Fruit fly (Drosophila melanogaster): Measurements from ENCODE around the gene PAN3.

PAN3 gene

DNA sequence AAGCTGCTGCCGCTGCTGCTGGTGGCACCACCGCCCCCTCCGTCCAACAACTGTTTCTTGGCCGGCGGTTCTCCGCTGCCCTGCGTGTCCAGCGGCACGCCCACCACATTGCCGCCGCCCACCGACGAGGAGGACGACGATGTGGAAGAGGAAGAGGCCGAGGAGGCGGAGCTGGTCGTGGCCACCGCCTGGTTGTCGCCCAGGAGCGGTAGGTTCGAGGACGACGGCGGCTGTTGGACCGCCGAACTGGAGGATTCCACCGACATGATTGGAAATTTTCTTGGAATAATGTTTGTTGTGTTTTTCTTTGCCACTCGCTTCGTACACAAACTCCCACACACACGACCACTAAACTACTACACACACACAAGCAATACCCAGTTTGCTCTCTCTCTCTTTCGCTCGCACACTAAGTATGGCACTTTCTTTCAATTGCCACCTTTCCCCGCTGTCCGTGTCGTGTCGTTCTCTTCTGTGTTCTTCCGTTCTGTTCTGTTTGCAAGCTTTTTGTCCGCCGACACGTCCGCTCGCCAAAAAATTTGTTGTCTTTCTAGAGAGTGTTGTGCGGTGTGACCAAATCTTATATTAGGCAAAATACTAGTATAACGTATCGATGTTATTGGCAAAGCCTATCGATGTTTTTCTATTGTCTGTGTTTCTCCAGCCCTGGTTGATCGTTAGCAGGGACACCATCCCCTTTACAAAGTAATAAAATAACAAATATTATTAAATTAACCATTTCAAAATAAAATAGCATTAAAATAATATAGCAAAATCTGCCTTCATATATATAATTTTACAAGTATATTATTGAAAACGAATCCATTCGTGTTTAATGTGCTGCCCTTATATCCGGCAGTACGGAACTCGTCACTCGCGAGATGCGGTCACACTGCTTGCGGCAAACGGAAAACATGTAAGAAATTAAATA lies at the start of gene PAN3, which contains the start of gene CG32486:
TSS of gene PAN3 (plus strand) at position 860 of the 931 bp plus-strand sequence.
TSS of gene CG32486 (minus strand) at position 566 of the 931 bp plus-strand sequence.
- peak; percentile 83 for TF ChIP-seq CG17801 (GFP tag; optimal IDR thresholded peaks at IDR 0.05; ENCODE audit: partially characterized antibody)

DNA sequence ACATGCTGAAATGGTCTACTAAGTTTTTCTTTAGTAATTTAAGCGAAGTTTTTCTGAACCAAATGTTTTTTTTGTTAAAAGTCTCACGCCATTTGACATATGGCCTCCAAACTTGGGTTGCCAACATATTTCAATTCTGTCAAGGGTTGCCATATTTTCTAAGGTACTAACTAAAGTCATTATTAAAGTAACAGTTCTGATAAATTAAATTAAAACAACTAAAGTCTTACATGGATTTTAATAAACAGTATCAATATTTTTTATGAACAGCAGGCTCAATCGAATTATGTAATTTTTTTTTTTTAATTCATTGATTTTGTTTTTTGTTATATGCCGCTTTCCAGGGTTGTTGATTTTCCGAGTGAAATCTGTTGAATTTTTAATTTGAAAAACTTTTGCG lies 44.5 kb upstream of the PAN3 start, which contains the start of gene aly:
TSS of gene aly (minus strand) at position 101 of the 400 bp plus-strand sequence.
- TF ChIP-seq CG17801 (GFP tag; optimal IDR thresholded peaks at IDR 0.05; ENCODE audit: partially characterized antibody) = no peak

dm6 chr3L:3034779-3035643 lies 35.9 kb upstream of the PAN3 start, which contains the start of gene CG2162:
TSS of gene CG2162 (plus strand) at chr3L:3035196.
- TF ChIP-seq CG17801 (GFP tag; optimal IDR thresholded peaks at IDR 0.05; ENCODE audit: partially characterized antibody) = no peak

dm6 chr3L:3035769-3036583 lies 35.0 kb upstream of the PAN3 start:
- TF ChIP-seq CG17801 (GFP tag; optimal IDR thresholded peaks at IDR 0.05; ENCODE audit: partially characterized antibody) = peak; percentile 77

DNA sequence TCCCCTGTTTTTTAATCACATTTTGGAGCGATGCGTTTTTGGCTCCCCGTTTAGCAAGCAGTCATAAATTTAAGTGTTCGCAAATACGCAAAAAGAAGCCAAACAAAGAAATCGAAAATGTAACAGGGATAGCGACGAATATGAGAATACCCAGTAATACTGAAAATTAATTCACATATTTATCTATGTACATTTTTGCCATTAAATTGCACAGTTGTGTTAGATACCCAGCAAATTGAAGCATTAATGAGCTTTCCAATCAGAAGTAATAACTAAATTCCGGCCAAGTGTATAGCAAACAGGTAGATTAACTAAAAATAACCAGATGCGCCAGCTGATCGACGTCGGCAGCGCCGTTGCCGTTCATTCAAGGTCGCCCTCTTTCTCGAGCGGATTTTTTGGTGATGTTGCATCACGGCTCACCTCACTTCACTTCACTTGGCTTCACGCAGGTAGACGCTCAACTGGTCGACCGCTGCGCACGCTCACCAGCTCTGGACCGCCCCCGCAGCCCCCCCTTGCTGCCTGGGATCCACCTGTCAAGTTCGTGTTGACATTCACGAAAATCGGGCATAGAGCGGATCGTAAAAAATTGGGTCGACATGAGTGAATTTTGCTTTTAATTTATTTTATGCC lies 33.9 kb upstream of the PAN3 start:
- no peak for TF ChIP-seq CG17801 (GFP tag; optimal IDR thresholded peaks at IDR 0.05; ENCODE audit: partially characterized antibody)

DNA sequence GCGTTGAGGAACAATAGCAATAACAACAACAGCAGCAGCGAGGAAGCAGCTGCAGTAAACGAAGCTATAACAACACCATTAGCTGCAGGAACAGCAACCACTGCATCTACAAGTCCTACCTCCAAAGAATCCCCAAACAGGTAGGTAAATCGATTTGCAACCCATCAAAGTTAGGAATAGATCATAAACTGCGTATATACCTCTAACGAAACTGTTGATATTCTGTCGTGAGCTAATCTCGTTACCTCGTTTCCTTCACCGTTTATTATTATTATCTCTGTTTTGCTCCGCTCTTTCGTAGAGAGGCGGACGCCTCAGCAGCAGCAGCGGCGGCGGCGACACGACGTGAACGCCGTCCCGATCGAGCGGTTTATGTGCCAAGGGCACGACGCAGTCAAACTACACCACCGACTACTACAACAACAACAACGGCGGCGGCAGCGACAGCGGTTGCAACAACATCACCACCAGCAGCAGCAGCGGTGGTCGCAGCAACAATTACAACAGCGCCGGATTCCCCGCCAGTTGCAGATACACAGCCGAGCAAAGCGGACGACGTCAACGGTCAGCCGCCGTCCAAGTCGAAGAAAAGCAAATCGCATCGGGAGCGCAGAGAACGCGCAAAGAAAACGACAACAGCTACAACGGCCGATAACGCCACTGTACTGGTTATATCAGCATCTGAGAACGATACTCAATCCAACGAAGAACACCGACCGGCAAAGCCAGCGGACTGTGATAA lies 32.9 kb upstream of the PAN3 start:
- TF ChIP-seq CG17801 (GFP tag; optimal IDR thresholded peaks at IDR 0.05; ENCODE audit: partially characterized antibody) = peak; percentile 66

dm6 chr3L:3042150-3043049 lies 28.5 kb upstream of the PAN3 start, which contains the start of gene Prx4:
TSS of gene Prx4 (plus strand) at chr3L:3042359.
- TF ChIP-seq CG17801 (GFP tag; optimal IDR thresholded peaks at IDR 0.05; ENCODE audit: partially characterized antibody) = peak; percentile 81

DNA sequence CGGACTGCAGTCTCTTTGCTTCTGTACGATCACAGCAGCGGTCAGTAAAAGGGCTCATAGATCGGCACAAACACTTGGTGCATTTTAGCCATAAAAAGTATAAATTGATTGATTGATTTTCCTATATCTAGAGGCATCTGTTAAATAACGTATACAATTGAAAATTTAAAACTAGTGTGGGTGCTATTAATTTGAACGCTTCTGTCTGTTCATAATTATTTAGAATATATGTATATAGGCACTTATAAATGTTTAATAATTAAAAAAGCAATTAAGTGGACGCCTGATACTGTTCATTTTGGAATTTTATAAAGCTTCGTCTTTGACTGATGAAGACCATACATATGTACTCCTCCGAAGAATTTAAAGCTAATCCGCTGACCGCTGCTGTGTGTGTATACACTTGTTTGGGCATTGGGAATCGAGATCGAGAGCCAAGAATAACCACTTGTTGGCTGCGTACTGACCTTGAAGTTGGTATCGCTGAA lies 25.6 kb upstream of the PAN3 start:
- TF ChIP-seq CG17801 (GFP tag; optimal IDR thresholded peaks at IDR 0.05; ENCODE audit: partially characterized antibody) = peak; percentile 47

DNA sequence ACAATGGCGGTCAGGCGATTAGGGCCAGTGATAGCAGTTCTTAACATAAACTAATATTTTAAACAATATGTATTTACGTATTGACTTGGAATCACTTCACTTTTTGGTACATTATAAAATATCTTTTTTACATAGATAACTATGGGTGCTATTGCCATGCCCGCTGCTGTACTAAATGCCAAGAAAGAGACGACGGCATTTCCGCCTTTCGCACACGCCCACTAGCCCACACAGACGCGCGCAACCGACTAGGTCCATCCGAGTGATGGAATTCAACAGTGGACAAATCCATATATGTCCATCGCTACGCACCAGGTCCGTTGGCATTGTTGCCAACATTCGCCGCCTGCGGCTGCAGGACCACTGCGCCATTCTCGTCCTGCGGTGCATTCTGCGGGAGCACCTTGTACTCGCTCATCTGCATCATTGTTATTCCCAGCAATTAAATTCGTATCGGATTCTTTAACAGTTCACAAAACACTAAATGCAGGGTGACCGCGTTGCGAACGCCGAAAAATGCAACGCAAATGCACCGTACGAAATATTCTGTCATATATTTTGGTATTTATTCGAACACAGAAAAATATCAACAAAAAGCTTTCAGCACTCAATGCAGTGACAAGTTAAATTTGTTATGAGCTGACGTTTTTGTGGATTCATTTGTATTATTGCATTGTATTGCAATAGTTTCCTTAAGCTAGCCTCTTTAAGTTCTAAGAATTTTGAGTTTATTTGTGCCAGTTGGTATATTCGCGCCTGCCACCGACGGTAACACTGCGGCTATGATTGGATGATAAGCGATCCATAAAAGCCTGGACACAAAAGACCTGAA lies 24.4 kb upstream of the PAN3 start, which contains the start of the genes scramb2 and Sk2:
TSS of gene scramb2 (minus strand) at position 488 of the 832 bp plus-strand sequence.
TSS of gene Sk2 (plus strand) at position 763 of the 832 bp plus-strand sequence.
- TF ChIP-seq CG17801 (GFP tag; optimal IDR thresholded peaks at IDR 0.05; ENCODE audit: partially characterized antibody) = peak; percentile 94

- no peak for TF ChIP-seq CG17801 (GFP tag; optimal IDR thresholded peaks at IDR 0.05; ENCODE audit: partially characterized antibody)
Measured at dm6 chr3L:3048647-3049046, 22.3 kb upstream of the PAN3 start.

- TF ChIP-seq CG17801 (GFP tag; optimal IDR thresholded peaks at IDR 0.05; ENCODE audit: partially characterized antibody) = peak; percentile 86
Measured at dm6 chr3L:3050185-3050584, 20.7 kb upstream of the PAN3 start, which contains the start of gene CG32485. TSS of gene CG32485 (plus strand) at chr3L:3050323.
